Comparison of ENCODE assay signal across 1 fruit fly cellular context in the genomic region with DNA sequence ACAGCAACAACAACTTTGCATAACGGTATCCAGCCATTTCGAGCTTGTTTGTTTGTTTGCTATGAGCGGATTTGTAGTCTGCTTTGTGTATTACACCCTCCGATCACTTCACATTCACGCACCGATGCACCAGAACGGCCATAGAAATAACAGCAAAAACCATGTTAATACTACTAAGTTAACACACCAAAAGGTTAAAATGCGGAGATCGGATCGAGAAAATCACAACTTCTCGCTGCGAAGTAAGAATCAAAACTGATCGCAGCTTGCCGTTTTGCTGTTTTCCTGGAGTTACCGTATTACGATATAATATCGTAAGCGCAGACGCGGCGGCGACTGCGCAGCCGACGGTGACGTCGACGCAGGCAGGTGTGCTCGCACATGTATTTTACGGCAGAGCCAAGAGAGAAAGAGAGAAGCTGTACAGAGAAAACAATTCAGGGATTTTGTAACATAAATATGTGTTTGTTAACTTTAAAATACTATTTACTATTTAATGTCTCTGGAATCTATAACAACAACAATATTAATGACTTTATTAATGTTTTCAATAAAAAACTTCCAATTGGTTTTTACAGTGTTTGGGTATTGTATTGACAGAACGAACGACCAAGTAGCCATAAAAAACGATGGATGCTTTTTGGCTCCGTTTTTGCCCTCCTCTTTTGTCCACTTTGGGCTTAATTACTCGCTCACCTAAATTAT.
A peak's percentile ranks its signal among the peaks of the same experiment; 100 is the strongest.
TF ChIP-seq lines count a peak whose summit lies in the region.

A gene (minus strand): TSS at position 259 of the 705 bp plus-strand sequence.

TF ChIP-seq in whole organism, embryonic, 481 proteins besides CTCF, POLR2A, EP300 and RAD21 (continued from another document and continues in another):
- TF ChIP-seq CG8290 (GFP tag; optimal IDR thresholded peaks at IDR 0.05; lab: Kevin White, UChicago) (peak; percentile 68), CG8290 (tag; optimal IDR thresholded peaks at IDR 0.05; lab: Kevin White, UChicago) (peak in 1 of 2 experiments; percentile 70), CG6272 (GFP tag; IDR thresholded peaks at IDR 0.05; lab: Robert Waterston, UW) (no peak; the same call in none of the 2 replicates), h (optimal IDR thresholded peaks at IDR 0.05; lab: Kevin White, UChicago) (no peak), bab2 (GFP tag; optimal IDR thresholded peaks at IDR 0.05; lab: Kevin White, UChicago) (peak; percentile 81), stwl (tag; optimal IDR thresholded peaks at IDR 0.05; lab: Kevin White, UChicago) (peak; percentile 24), Lim3 (GFP tag; IDR thresholded peaks at IDR 0.05; lab: Robert Waterston, UW) (0 out of 2 replicates have a peak, but pooled peaks have one; percentile 46), bowl (GFP tag; IDR thresholded peaks at IDR 0.05; lab: Robert Waterston, UW) (peak; percentile 86), CG11696 (GFP tag; IDR thresholded peaks at IDR 0.05; lab: Robert Waterston, UW) (peak; percentile 89), CG17802 (tag; optimal IDR thresholded peaks at IDR 0.05; lab: Kevin White, UChicago) (peak; percentile 57), CG12942 (GFP tag; optimal IDR thresholded peaks at IDR 0.05; lab: Kevin White, UChicago) (peak; percentile 89), da (GFP tag; optimal IDR thresholded peaks at IDR 0.05; lab: Kevin White, UChicago) (peak; percentile 50), HLH3B (GFP tag; IDR thresholded peaks at IDR 0.05; lab: Robert Waterston, UW) (peak; percentile 95), ash1 (GFP tag; optimal IDR thresholded peaks at IDR 0.05; lab: Kevin White, UChicago) (no peak), CG12744 (GFP tag; optimal IDR thresholded peaks at IDR 0.05; lab: Kevin White, UChicago) (peak; percentile 79), CG15269 (tag; optimal IDR thresholded peaks at IDR 0.05; lab: Kevin White, UChicago) (peak; percentile 95), E2f2 (GFP tag; IDR thresholded peaks at IDR 0.05; lab: Robert Waterston, UW) (peak; percentile 79), Dfd (GFP tag; optimal IDR thresholded peaks at IDR 0.05; lab: Kevin White, UChicago) (no peak), CG14014 (GFP tag; IDR thresholded peaks at IDR 0.05; lab: Robert Waterston, UW) (peak; percentile 94), grau (tag; optimal IDR thresholded peaks at IDR 0.05; lab: Kevin White, UChicago) (peak; percentile 94), HmgZ (tag; optimal IDR thresholded peaks at IDR 0.05; lab: Kevin White, UChicago) (peak; percentile 91), HLH4C (GFP tag; IDR thresholded peaks at IDR 0.05; lab: Robert Waterston, UW; ENCODE audit: partially characterized antibody) (no peak), CG33213 (GFP tag; optimal IDR thresholded peaks at IDR 0.05; lab: Kevin White, UChicago) (peak; percentile 56), CG7357 (GFP tag; IDR thresholded peaks at IDR 0.05; lab: Robert Waterston, UW) (peak; percentile 83; the same call in 2 of the 3 replicates), hth (optimal IDR thresholded peaks at IDR 0.05; lab: Kevin White, UChicago) (no peak), BtbVII (GFP tag; optimal IDR thresholded peaks at IDR 0.05; lab: Kevin White, UChicago) (peak; percentile 89), tin (GFP tag; optimal IDR thresholded peaks at IDR 0.05; lab: Kevin White, UChicago) (peak; percentile 88), Xrp1 (GFP tag; IDR thresholded peaks at IDR 0.05; lab: Robert Waterston, UW) (peak; percentile 97), Spps (tag; optimal IDR thresholded peaks at IDR 0.05; lab: Kevin White, UChicago) (peak; percentile 91), pzg (GFP tag; optimal IDR thresholded peaks at IDR 0.05; lab: Kevin White, UChicago) (peak; percentile 2), vfl (GFP tag; optimal IDR thresholded peaks at IDR 0.05; lab: Kevin White, UChicago) (peak; percentile 85), CG3847 (GFP tag; IDR thresholded peaks at IDR 0.05; lab: Robert Waterston, UW) (peak; percentile 94), gt (GFP tag; IDR thresholded peaks at IDR 0.05; lab: Robert Waterston, UW) (peak; percentile 69), cato (GFP tag; optimal IDR thresholded peaks at IDR 0.05; lab: Kevin White, UChicago; ENCODE audit: borderline replicate concordance) (peak; percentile 76), crc (GFP tag; optimal IDR thresholded peaks at IDR 0.05; lab: Kevin White, UChicago) (peak; percentile 63), CG12659 (GFP tag; optimal IDR thresholded peaks at IDR 0.05; lab: Kevin White, UChicago) (peak; percentile 94), CG9817 (tag; optimal IDR thresholded peaks at IDR 0.05; lab: Kevin White, UChicago) (peak; percentile 82), CG15514 (GFP tag; optimal IDR thresholded peaks at IDR 0.05; lab: Kevin White, UChicago) (peak; percentile 88), Med (GFP tag; lab: Kevin White, UChicago) (peak; percentile 96), CG9609 (GFP tag; optimal IDR thresholded peaks at IDR 0.05; lab: Kevin White, UChicago) (peak; percentile 69), CG6654 (GFP tag; optimal IDR thresholded peaks at IDR 0.05; lab: Kevin White, UChicago) (peak; percentile 20), Dek (tag; optimal IDR thresholded peaks at IDR 0.05; lab: Kevin White, UChicago) (peak; percentile 91), CG15601 (tag; optimal IDR thresholded peaks at IDR 0.05; lab: Kevin White, UChicago) (peak; percentile 89), CHES-1-like (GFP tag; optimal IDR thresholded peaks at IDR 0.05; lab: Kevin White, UChicago) (peak; percentile 42), Ets97D (GFP tag; optimal IDR thresholded peaks at IDR 0.05; lab: Kevin White, UChicago) (peak; percentile 53), D19A (tag; optimal IDR thresholded peaks at IDR 0.05; lab: Kevin White, UChicago) (peak; percentile 80), ara (GFP tag; IDR thresholded peaks at IDR 0.05; lab: Robert Waterston, UW) (peak; percentile 93), CG3995 (GFP tag; optimal IDR thresholded peaks at IDR 0.05; lab: Kevin White, UChicago) (peak; percentile 18), Oli (tag; optimal IDR thresholded peaks at IDR 0.05; lab: Kevin White, UChicago) (peak; percentile 92), tap (tag; optimal IDR thresholded peaks at IDR 0.05; lab: Kevin White, UChicago) (peak; percentile 91), caup (GFP tag; optimal IDR thresholded peaks at IDR 0.05; lab: Kevin White, UChicago; ENCODE audit: severe bottlenecking) (peak; percentile 89), eve (GFP tag; optimal IDR thresholded peaks at IDR 0.05; lab: Kevin White, UChicago) (peak in 1 of 2 experiments; percentile 86), scrt (GFP tag; optimal IDR thresholded peaks at IDR 0.05; lab: Kevin White, UChicago) (peak; percentile 79), CG4707 (GFP tag; optimal IDR thresholded peaks at IDR 0.05; lab: Kevin White, UChicago) (peak; percentile 57), gcm2 (GFP tag; optimal IDR thresholded peaks at IDR 0.05; lab: Kevin White, UChicago) (peak; percentile 60), CG18476 (GFP tag; optimal IDR thresholded peaks at IDR 0.05; lab: Kevin White, UChicago) (peak; percentile 90), her (GFP tag; optimal IDR thresholded peaks at IDR 0.05; lab: Kevin White, UChicago) (peak; percentile 66), CG31365 (tag; optimal IDR thresholded peaks at IDR 0.05; lab: Kevin White, UChicago) (peak; percentile 63), pum (GFP tag; optimal IDR thresholded peaks at IDR 0.05; lab: Kevin White, UChicago) (peak; percentile 85), Ets65A (GFP tag; lab: Kevin White, UChicago) (peak; percentile 84), H15 (GFP tag; IDR thresholded peaks at IDR 0.05; lab: Robert Waterston, UW) (peak; percentile 89), CG16779 (GFP tag; IDR thresholded peaks at IDR 0.05; lab: Robert Waterston, UW) (peak; percentile 85; the same call in 1 of the 2 replicates), ac (GFP tag; optimal IDR thresholded peaks at IDR 0.05; lab: Kevin White, UChicago) (peak; percentile 77), mirr (GFP tag; optimal IDR thresholded peaks at IDR 0.05; lab: Kevin White, UChicago) (no peak), lov (optimal IDR thresholded peaks at IDR 0.05; lab: Kevin White, UChicago) (no peak), lov (GFP tag; IDR thresholded peaks at IDR 0.05; lab: Robert Waterston, UW) (peak; percentile 85; the same call in 2 of the 3 replicates), CG7745 (tag; optimal IDR thresholded peaks at IDR 0.05; lab: Kevin White, UChicago) (peak; percentile 80), danr (GFP tag; IDR thresholded peaks at IDR 0.05; lab: Robert Waterston, UW) (peak; percentile 85), Stat92E (GFP tag; optimal IDR thresholded peaks at IDR 0.05; lab: Kevin White, UChicago) (peak in 1 of 3 experiments; percentile 83), gem (tag; optimal IDR thresholded peaks at IDR 0.05; lab: Kevin White, UChicago) (peak; percentile 97), shn (GFP tag; optimal IDR thresholded peaks at IDR 0.05; lab: Kevin White, UChicago) (peak; percentile 3), CG13287 (GFP tag; IDR thresholded peaks at IDR 0.05; lab: Robert Waterston, UW; ENCODE audit: partially characterized antibody) (peak; percentile 22; the same call in 1 of the 2 replicates), Bgb (GFP tag; IDR thresholded peaks at IDR 0.05; lab: Robert Waterston, UW; ENCODE audit: partially characterized antibody) (no peak), CG42726 (GFP tag; IDR thresholded peaks at IDR 0.05; lab: Robert Waterston, UW; ENCODE audit: partially characterized antibody) (no peak), p53 (GFP tag; optimal IDR thresholded peaks at IDR 0.05; lab: Kevin White, UChicago) (peak; percentile 5), Abd-B (GFP tag; optimal IDR thresholded peaks at IDR 0.05; lab: Kevin White, UChicago) (peak; percentile 86), lola (GFP tag; optimal IDR thresholded peaks at IDR 0.05; lab: Kevin White, UChicago) (peak in 1 of 3 experiments; percentile 93), CG18764 (GFP tag; optimal IDR thresholded peaks at IDR 0.05; lab: Kevin White, UChicago) (peak; percentile 83), CG7928 (GFP tag; optimal IDR thresholded peaks at IDR 0.05; lab: Kevin White, UChicago) (peak; percentile 59), CG34224 (GFP tag; IDR thresholded peaks at IDR 0.05; lab: Robert Waterston, UW; ENCODE audit: partially characterized antibody) (0 out of 3 replicates have a peak, but pooled peaks have one; percentile 9), CG18619 (GFP tag; optimal IDR thresholded peaks at IDR 0.05; lab: Kevin White, UChicago) (peak; percentile 87), Hr78 (GFP tag; optimal IDR thresholded peaks at IDR 0.05; lab: Kevin White, UChicago) (peak in 1 of 2 experiments; percentile 72), usp (GFP tag; optimal IDR thresholded peaks at IDR 0.05; lab: Kevin White, UChicago) (no peak), ap (GFP tag; IDR thresholded peaks at IDR 0.05; lab: Robert Waterston, UW) (peak; percentile 90), Fer1 (GFP tag; optimal IDR thresholded peaks at IDR 0.05; lab: Kevin White, UChicago) (peak; percentile 94), ewg (GFP tag; optimal IDR thresholded peaks at IDR 0.05; lab: Kevin White, UChicago) (peak; percentile 78), CG4854 (GFP tag; optimal IDR thresholded peaks at IDR 0.05; lab: Kevin White, UChicago) (peak; percentile 79), CG43689 (GFP tag; IDR thresholded peaks at IDR 0.05; lab: Robert Waterston, UW) (peak; percentile 83), crp (GFP tag; optimal IDR thresholded peaks at IDR 0.05; lab: Kevin White, UChicago) (peak in 1 of 2 experiments; percentile 38), repo (GFP tag; optimal IDR thresholded peaks at IDR 0.05; lab: Kevin White, UChicago) (peak; percentile 68), pan (optimal IDR thresholded peaks at IDR 0.05; lab: Kevin White, UChicago) (no peak), pan (GFP tag; optimal IDR thresholded peaks at IDR 0.05 in 1 of 2, IDR thresholded peaks at IDR 0.05 in 1 of 2) (peak in 1 of 2 experiments; percentile 98), HLH54F (GFP tag; optimal IDR thresholded peaks at IDR 0.05; lab: Kevin White, UChicago) (peak; percentile 78), CG18599 (GFP tag; optimal IDR thresholded peaks at IDR 0.05; lab: Kevin White, UChicago) (peak; percentile 93), CG4730 (GFP tag; IDR thresholded peaks at IDR 0.05; lab: Robert Waterston, UW) (peak; percentile 93), en (GFP tag; optimal IDR thresholded peaks at IDR 0.05; lab: Kevin White, UChicago) (peak; percentile 68), CG8944 (GFP tag; optimal IDR thresholded peaks at IDR 0.05; lab: Kevin White, UChicago) (peak; percentile 66), tll (GFP tag; optimal IDR thresholded peaks at IDR 0.05; lab: Kevin White, UChicago) (no peak), CG8924 (tag; optimal IDR thresholded peaks at IDR 0.05; lab: Kevin White, UChicago) (peak; percentile 95), Dbx (GFP tag; IDR thresholded peaks at IDR 0.05; lab: Robert Waterston, UW) (peak; percentile 95), Trl (optimal IDR thresholded peaks at IDR 0.05; lab: Kevin White, UChicago) (peak; percentile 56 to 62), Trl (GFP tag; optimal IDR thresholded peaks at IDR 0.05; lab: Kevin White, UChicago) (peak; percentile 88), Blimp-1 (GFP tag; optimal IDR thresholded peaks at IDR 0.05; lab: Kevin White, UChicago) (peak; percentile 93), ase (GFP tag; IDR thresholded peaks at IDR 0.05; lab: Robert Waterston, UW) (peak; percentile 92), NK7.1 (GFP tag; optimal IDR thresholded peaks at IDR 0.05; lab: Kevin White, UChicago) (peak; percentile 72), CG7786 (GFP tag; optimal IDR thresholded peaks at IDR 0.05; lab: Kevin White, UChicago) (peak; percentile 83), Optix (GFP tag; IDR thresholded peaks at IDR 0.05; lab: Robert Waterston, UW) (no peak), Ptx1 (GFP tag; IDR thresholded peaks at IDR 0.05; lab: Robert Waterston, UW) (peak; percentile 95), CG8281 (tag; optimal IDR thresholded peaks at IDR 0.05; lab: Kevin White, UChicago) (peak; percentile 87), MBD-R2 (GFP tag; IDR thresholded peaks at IDR 0.05; lab: Robert Waterston, UW) (peak; percentile 74; the same call in 1 of the 2 replicates), wek (GFP tag; optimal IDR thresholded peaks at IDR 0.05; lab: Kevin White, UChicago) (no peak), kah (GFP tag; optimal IDR thresholded peaks at IDR 0.05; lab: Kevin White, UChicago) (peak; percentile 68), gfzf (GFP tag; optimal IDR thresholded peaks at IDR 0.05; lab: Kevin White, UChicago) (no peak), CG13296 (GFP tag; optimal IDR thresholded peaks at IDR 0.05; lab: Kevin White, UChicago) (peak; percentile 93), jigr1 (GFP tag; IDR thresholded peaks at IDR 0.05; lab: Robert Waterston, UW) (peak; percentile 77), lab (GFP tag; optimal IDR thresholded peaks at IDR 0.05; lab: Kevin White, UChicago) (peak; percentile 96), abd-A (tag; optimal IDR thresholded peaks at IDR 0.05; lab: Kevin White, UChicago) (peak; percentile 24), tx (GFP tag; optimal IDR thresholded peaks at IDR 0.05; lab: Kevin White, UChicago) (peak; percentile 61), Adf1 (GFP tag; IDR thresholded peaks at IDR 0.05; lab: Robert Waterston, UW) (peak; percentile 94), phol (tag; optimal IDR thresholded peaks at IDR 0.05; lab: Kevin White, UChicago) (peak; percentile 91)
